Worm (Caenorhabditis elegans): ENCODE results near the gene Y82E9BL.18.
A peak's percentile ranks its signal among the peaks of the same experiment; 100 is the strongest.

DNA sequence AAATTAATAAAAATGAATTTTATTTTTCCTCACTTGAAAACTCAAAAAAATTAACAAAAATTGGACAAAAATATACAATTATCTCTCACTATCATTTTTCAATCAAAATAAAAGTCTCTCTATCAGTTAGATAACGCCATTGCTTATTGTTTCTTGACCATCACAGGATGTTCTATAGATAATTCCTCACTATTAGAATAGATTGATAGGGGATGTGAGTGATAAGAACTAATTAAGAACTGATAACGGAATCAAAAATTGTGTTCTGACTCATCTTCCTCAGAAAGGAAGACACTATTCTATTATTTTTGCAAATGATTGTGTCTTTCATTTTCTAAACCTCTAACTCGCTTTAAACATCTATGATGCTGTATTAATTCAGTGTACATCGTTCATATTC, 37.5 kb upstream of the Y82E9BL.18 start:
- TF ChIP-seq lin-39 (tag; optimal IDR thresholded peaks at IDR 0.05) (no peak), pqm-1 (tag; optimal IDR thresholded peaks at IDR 0.05) (peak; percentile 53), hmg-1.1 (GFP tag; IDR thresholded peaks at IDR 0.05) (no peak), nhr-25 (tag; optimal IDR thresholded peaks at IDR 0.05; ENCODE audit: borderline replicate concordance, insufficient read depth) (no peak), ctbp-1 (GFP tag; IDR thresholded peaks at IDR 0.05) (no peak), jun-1 (tag; optimal IDR thresholded peaks at IDR 0.05) (no peak), unc-130 (GFP tag; optimal IDR thresholded peaks at IDR 0.05) (no peak), lin-15B (tag; optimal IDR thresholded peaks at IDR 0.05) (no peak), D1046.2 (GFP tag; IDR thresholded peaks at IDR 0.05) (no peak), ceh-82 (tag; optimal IDR thresholded peaks at IDR 0.05) (no peak), madf-5 (GFP tag; IDR thresholded peaks at IDR 0.05) (no peak), fos-1 (tag; optimal IDR thresholded peaks at IDR 0.05) (no peak)

Data from whole organism, L4 larva.